Worm (Caenorhabditis elegans) whole organism, L4/young adult: ENCODE data around the gene asp-15.

ENCODE experiments used
- dao-5 ChIP-seq: sonication (generic microtip); optimal IDR thresholded peaks from 2 replicates; lab custom pipeline; 2016; ENCODE audit warnings: missing genotype, missing genetic modification characterization, moderate library complexity, missing compliant biosample characterization
- him-1 ChIP-seq: sonication (generic microtip); optimal IDR thresholded peaks from 2 replicates; lab custom pipeline; 2016; ENCODE audit warnings: missing genotype, missing genetic modification reagents, missing genetic modification characterization, missing compliant biosample characterization

ce11 chrV:19031456-19031855 is 13.2 kb downstream of the asp-15 start, which contains the start of gene Y39B6A.27:
- TF ChIP-seq him-1 (tag; lab: Kevin White, UChicago) (no peak), dao-5 (no peak)
